Worm (Caenorhabditis elegans) whole organism, mixed stage, embryonic: Measurements from ENCODE around the gene clec-117.

ENCODE experiments used
- ces-1 ChIP-seq: fragments of 150-350 bp; optimal IDR thresholded peaks from 2 replicates; lab custom pipeline; 2014; ENCODE audit warnings: missing biosample characterization, missing genetic modification reagents, missing genetic modification characterization
- cnd-1 ChIP-seq: fragments of 200-800 bp; sonication (Bioruptor generic); optimal IDR thresholded peaks from 2 replicates; lab custom pipeline; 2018; ENCODE audit warnings: mild to moderate bottlenecking, missing genetic modification characterization, missing compliant biosample characterization
- elt-1 ChIP-seq: sonication (generic microtip); optimal IDR thresholded peaks from 2 replicates; lab custom pipeline; 2017; ENCODE audit warnings: missing genetic modification characterization, mild to moderate bottlenecking, missing compliant biosample characterization, antibody characterized with exemption, moderate library complexity, borderline replicate concordance; ENCODE audit not compliant: insufficient read depth
- lin-13 ChIP-seq: fragments of 150-350 bp; optimal IDR thresholded peaks from 2 replicates; lab custom pipeline; 2014; ENCODE audit warnings: missing biosample characterization, missing genetic modification characterization
- lsy-2 ChIP-seq: fragments of 150-350 bp; optimal IDR thresholded peaks from 2 replicates; lab custom pipeline; 2014; ENCODE audit warnings: missing biosample characterization, missing genetic modification characterization
- mab-5 ChIP-seq: fragments of 150-350 bp; optimal IDR thresholded peaks from 2 replicates; lab custom pipeline; 2014; ENCODE audit warnings: missing biosample characterization, missing genetic modification characterization
- nhr-237 ChIP-seq: fragments of 150-350 bp; optimal IDR thresholded peaks from 2 replicates; lab custom pipeline; 2014; ENCODE audit warnings: missing biosample characterization, missing genetic modification characterization
- pha-4 ChIP-seq: fragments of 150-350 bp; optimal IDR thresholded peaks from 2 replicates; lab custom pipeline; 2018; ENCODE audit warnings: missing biosample characterization, missing genetic modification reagents, missing genetic modification characterization
- sem-2 ChIP-seq: fragments of 200-800 bp; sonication (Bioruptor generic); optimal IDR thresholded peaks from 2 replicates; lab custom pipeline; 2018; ENCODE audit warnings: mild to moderate bottlenecking, missing genetic modification characterization, missing compliant biosample characterization
- unc-39 ChIP-seq: fragments of 150-350 bp; optimal IDR thresholded peaks from 2 replicates; lab custom pipeline; 2014; ENCODE audit warnings: missing biosample characterization, missing genetic modification characterization
- ztf-11 ChIP-seq: fragments of 150-350 bp; optimal IDR thresholded peaks from 2 replicates; lab custom pipeline; 2014; ENCODE audit warnings: missing biosample characterization, missing genetic modification characterization

ce11 chrII:319459-319858 lies 22.6 kb upstream of the clec-117 start, which contains the start of gene far-7:
- TF ChIP-seq ces-1 (GFP tag; lab: Kevin White, UChicago) (no peak), unc-39 (no peak), pha-4 (tag; lab: Kevin White, UChicago) (no peak), lsy-2 (tag; lab: Kevin White, UChicago) (no peak), sem-2 (GFP tag; lab: Kevin White, UChicago) (no peak), nhr-237 (tag; lab: Kevin White, UChicago) (no peak), mab-5 (tag; lab: Kevin White, UChicago) (no peak), lin-13 (tag; lab: Kevin White, UChicago) (no peak), ztf-11 (tag; lab: Kevin White, UChicago) (no peak), elt-1 (no peak), cnd-1 (tag; lab: Kevin White, UChicago) (no peak)
